Worm (Caenorhabditis elegans) whole organism, L1 larva: ENCODE measurements around the gene K08D8.1.

ENCODE experiments used
- fkh-10 ChIP-seq: sonication (generic microtip); optimal IDR thresholded peaks from 2 replicates; lab custom pipeline; 2017; ENCODE audit warnings: missing biosample characterization, missing genetic modification reagents, missing genetic modification characterization
- mdl-1 ChIP-seq, 2 experiments: fragments of 150-350 bp; optimal IDR thresholded peaks; 2 replicates each; lab custom pipeline; 2014 to 2017; ENCODE audit warnings: missing biosample characterization in 2 of 2, missing genetic modification characterization in 2 of 2, inconsistent platforms in 1 of 2
- nhr-76 ChIP-seq: sonication (generic microtip); optimal IDR thresholded peaks from 2 replicates; lab custom pipeline; 2017; ENCODE audit warnings: missing biosample characterization, missing genetic modification characterization
- unc-30 ChIP-seq: sonication (generic microtip); optimal IDR thresholded peaks from 2 replicates; lab custom pipeline; 2017; ENCODE audit warnings: missing biosample characterization, missing genetic modification characterization

ce11 chrIV:12903687-12904086 lies 11.4 kb downstream of the K08D8.1 start:
- TF ChIP-seq nhr-76 (no peak), mdl-1 (tag; optimal IDR thresholded peaks at IDR 0.05; lab: Kevin White, UChicago) (no peak), fkh-10 (GFP tag; lab: Kevin White, UChicago) (no peak), unc-30 (tag; lab: Kevin White, UChicago) (no peak)
